Worm (Caenorhabditis elegans) whole organism, mixed stage, embryonic: ENCODE data around the gene C36E6.8.

Source experiments
- M03D4.4 ChIP-seq: sonication (generic microtip); optimal IDR thresholded peaks from 2 replicates; lab custom pipeline; 2017; ENCODE audit warnings: mild to moderate bottlenecking, missing genetic modification characterization, missing compliant biosample characterization
- bed-3 ChIP-seq: fragments of 200-800 bp; sonication (Bioruptor generic); optimal IDR thresholded peaks from 3 replicates; lab custom pipeline; 2018; ENCODE audit warnings: mild to moderate bottlenecking, missing genetic modification characterization, moderate library complexity, missing compliant biosample characterization
- blmp-1 ChIP-seq: fragments of 150-350 bp; optimal IDR thresholded peaks from 2 replicates; lab custom pipeline; 2014; ENCODE audit warnings: missing biosample characterization, missing genetic modification characterization
- ceh-39 ChIP-seq: fragments of 150-350 bp; optimal IDR thresholded peaks from 2 replicates; lab custom pipeline; 2014; ENCODE audit warnings: missing biosample characterization, missing genetic modification characterization
- ceh-43 ChIP-seq: fragments of 200-800 bp; sonication (Bioruptor generic); optimal IDR thresholded peaks from 2 replicates; lab custom pipeline; 2018; ENCODE audit warnings: mild to moderate bottlenecking, missing genetic modification characterization, moderate library complexity, missing compliant biosample characterization
- ceh-83 ChIP-seq: fragments of 200-800 bp; sonication (Bioruptor generic); optimal IDR thresholded peaks from 2 replicates; lab custom pipeline; 2018; ENCODE audit warnings: mild to moderate bottlenecking, missing genetic modification characterization, missing compliant biosample characterization
- ces-1 ChIP-seq: fragments of 150-350 bp; optimal IDR thresholded peaks from 2 replicates; lab custom pipeline; 2014; ENCODE audit warnings: missing biosample characterization, missing genetic modification reagents, missing genetic modification characterization
- cnd-1 ChIP-seq: fragments of 200-800 bp; sonication (Bioruptor generic); optimal IDR thresholded peaks from 2 replicates; lab custom pipeline; 2018; ENCODE audit warnings: mild to moderate bottlenecking, missing genetic modification characterization, missing compliant biosample characterization
- drap-1 ChIP-seq: fragments of 200-800 bp; sonication (Bioruptor generic); optimal IDR thresholded peaks from 3 replicates; lab custom pipeline; 2018; ENCODE audit warnings: mild to moderate bottlenecking, missing genetic modification characterization, missing compliant biosample characterization
- elt-1 ChIP-seq: sonication (generic microtip); optimal IDR thresholded peaks from 2 replicates; lab custom pipeline; 2017; ENCODE audit warnings: missing genetic modification characterization, mild to moderate bottlenecking, missing compliant biosample characterization, antibody characterized with exemption, moderate library complexity, borderline replicate concordance; ENCODE audit not compliant: insufficient read depth
- flh-1 ChIP-seq: fragments of 200-800 bp; sonication (Bioruptor generic); optimal IDR thresholded peaks from 2 replicates; lab custom pipeline; 2018; ENCODE audit warnings: mild to moderate bottlenecking, missing genetic modification characterization, moderate library complexity, missing compliant biosample characterization
- ham-2 ChIP-seq: fragments of 200-800 bp; sonication (Bioruptor generic); optimal IDR thresholded peaks from 2 replicates; lab custom pipeline; 2018; ENCODE audit warnings: mild to moderate bottlenecking, missing genetic modification characterization, missing compliant biosample characterization
- hlh-1 ChIP-seq: fragments of 150-350 bp; optimal IDR thresholded peaks from 2 replicates; lab custom pipeline; 2014; ENCODE audit warnings: missing biosample characterization, missing genetic modification reagents, missing genetic modification characterization
- lin-13 ChIP-seq: fragments of 150-350 bp; optimal IDR thresholded peaks from 2 replicates; lab custom pipeline; 2014; ENCODE audit warnings: missing biosample characterization, missing genetic modification characterization
- lin-32 ChIP-seq: fragments of 200-800 bp; sonication (Bioruptor generic); optimal IDR thresholded peaks from 2 replicates; lab custom pipeline; 2018; ENCODE audit warnings: mild to moderate bottlenecking, missing genetic modification characterization, missing compliant biosample characterization
- lsy-2 ChIP-seq: fragments of 150-350 bp; optimal IDR thresholded peaks from 2 replicates; lab custom pipeline; 2014; ENCODE audit warnings: missing biosample characterization, missing genetic modification characterization
- mab-5 ChIP-seq: fragments of 150-350 bp; optimal IDR thresholded peaks from 2 replicates; lab custom pipeline; 2014; ENCODE audit warnings: missing biosample characterization, missing genetic modification characterization
- mep-1 ChIP-seq: fragments of 150-350 bp; optimal IDR thresholded peaks from 2 replicates; lab custom pipeline; 2017; ENCODE audit warnings: missing biosample characterization, missing genetic modification reagents, missing genetic modification characterization, inconsistent platforms
- mls-2 ChIP-seq: sonication (generic microtip); optimal IDR thresholded peaks from 2 replicates; lab custom pipeline; 2016; ENCODE audit warnings: mild to moderate bottlenecking, missing genetic modification characterization, moderate library complexity, missing compliant biosample characterization
- nhr-12 ChIP-seq: fragments of 150-350 bp; optimal IDR thresholded peaks from 2 replicates; lab custom pipeline; 2014; ENCODE audit warnings: missing biosample characterization, missing genetic modification characterization
- nhr-237 ChIP-seq: fragments of 150-350 bp; optimal IDR thresholded peaks from 2 replicates; lab custom pipeline; 2014; ENCODE audit warnings: missing biosample characterization, missing genetic modification characterization
- nhr-28 ChIP-seq: fragments of 150-350 bp; optimal IDR thresholded peaks from 2 replicates; lab custom pipeline; 2014; ENCODE audit warnings: missing biosample characterization, missing genetic modification characterization
- nhr-76 ChIP-seq: sonication (generic microtip); optimal IDR thresholded peaks from 2 replicates; lab custom pipeline; 2017; ENCODE audit warnings: missing biosample characterization, missing genetic modification characterization
- pha-4 ChIP-seq: fragments of 150-350 bp; optimal IDR thresholded peaks from 2 replicates; lab custom pipeline; 2018; ENCODE audit warnings: missing biosample characterization, missing genetic modification reagents, missing genetic modification characterization
- sem-2 ChIP-seq: fragments of 200-800 bp; sonication (Bioruptor generic); optimal IDR thresholded peaks from 2 replicates; lab custom pipeline; 2018; ENCODE audit warnings: mild to moderate bottlenecking, missing genetic modification characterization, missing compliant biosample characterization
- sptf-1 ChIP-seq: sonication (generic microtip); optimal IDR thresholded peaks from 2 replicates; lab custom pipeline; 2017; ENCODE audit warnings: mild to moderate bottlenecking, missing genetic modification characterization, moderate library complexity, missing compliant biosample characterization
- tbx-8 ChIP-seq: fragments of 200-800 bp; sonication (Bioruptor generic); optimal IDR thresholded peaks from 2 replicates; lab custom pipeline; 2018; ENCODE audit warnings: mild to moderate bottlenecking, missing genetic modification characterization, moderate library complexity, missing compliant biosample characterization
- unc-120 ChIP-seq: sonication (generic microtip); optimal IDR thresholded peaks from 2 replicates; lab custom pipeline; 2017; ENCODE audit warnings: missing genetic modification characterization, missing compliant biosample characterization; ENCODE audit not compliant: poor library complexity, severe bottlenecking
- unc-39 ChIP-seq: fragments of 150-350 bp; optimal IDR thresholded peaks from 2 replicates; lab custom pipeline; 2014; ENCODE audit warnings: missing biosample characterization, missing genetic modification characterization
- unc-62 ChIP-seq: fragments of 150-350 bp; optimal IDR thresholded peaks from 2 replicates; lab custom pipeline; 2014; ENCODE audit warnings: missing biosample characterization, missing genetic modification reagents, missing genetic modification characterization
- zip-8 ChIP-seq: fragments of 150-350 bp; optimal IDR thresholded peaks from 2 replicates; lab custom pipeline; 2014; ENCODE audit warnings: missing biosample characterization, missing genetic modification characterization
- ztf-11 ChIP-seq: fragments of 150-350 bp; optimal IDR thresholded peaks from 2 replicates; lab custom pipeline; 2014; ENCODE audit warnings: missing biosample characterization, missing genetic modification characterization

The C36E6.8 gene

ce11 chrX:17396456-17396855 lies 42.0 kb upstream of the C36E6.8 start, which contains the start of the genes vap-1 and F11C7.2:
Gene vap-1, minus strand, starts transcription at chrX:17396556.
Gene F11C7.2, plus strand, starts transcription at chrX:17396814.
- no peak for TF ChIP-seq mab-5 (tag; lab: Kevin White, UChicago)
- no peak for TF ChIP-seq ztf-11 (tag; lab: Kevin White, UChicago)
- no peak for TF ChIP-seq tbx-8 (GFP tag; lab: Kevin White, UChicago)
- TF ChIP-seq lin-13 (tag; lab: Kevin White, UChicago): no peak
- no peak for TF ChIP-seq mep-1 (tag; lab: Kevin White, UChicago)
- no peak for TF ChIP-seq elt-1
- TF ChIP-seq nhr-12 (tag; lab: Kevin White, UChicago): no peak
- TF ChIP-seq M03D4.4 (tag; lab: Kevin White, UChicago): no peak
- TF ChIP-seq pha-4 (tag; lab: Kevin White, UChicago): no peak
- no peak for TF ChIP-seq sptf-1 (tag; lab: Kevin White, UChicago)
- TF ChIP-seq lsy-2 (tag; lab: Kevin White, UChicago): no peak
- TF ChIP-seq ham-2: no peak
- TF ChIP-seq unc-39 (tag; lab: Kevin White, UChicago): no peak
- TF ChIP-seq ceh-83 (GFP tag; lab: Kevin White, UChicago): no peak
- no peak for TF ChIP-seq unc-62 (GFP tag; lab: Kevin White, UChicago)
- TF ChIP-seq sem-2: no peak

ce11 chrX:17398293-17398692 lies 40.2 kb upstream of the C36E6.8 start, which contains the start of gene F11C7.7:
Gene F11C7.7, plus strand, starts transcription at chrX:17398593.
- no peak for TF ChIP-seq ham-2
- no peak for TF ChIP-seq ceh-83 (GFP tag; lab: Kevin White, UChicago)
- TF ChIP-seq sem-2: no peak
- TF ChIP-seq mep-1 (tag; lab: Kevin White, UChicago): no peak

- TF ChIP-seq nhr-28 (tag; lab: Kevin White, UChicago): no peak
- TF ChIP-seq M03D4.4 (tag; lab: Kevin White, UChicago): no peak
- no peak for TF ChIP-seq unc-62 (GFP tag; lab: Kevin White, UChicago)
- TF ChIP-seq ztf-11 (tag; lab: Kevin White, UChicago): no peak
- TF ChIP-seq nhr-12 (tag; lab: Kevin White, UChicago): no peak
- no peak for TF ChIP-seq tbx-8 (GFP tag; lab: Kevin White, UChicago)
- no peak for TF ChIP-seq elt-1
- no peak for TF ChIP-seq bed-3 (GFP tag; lab: Kevin White, UChicago)
- no peak for TF ChIP-seq mab-5 (tag; lab: Kevin White, UChicago)
- TF ChIP-seq drap-1 (GFP tag; lab: Kevin White, UChicago): no peak
- TF ChIP-seq mep-1 (tag; lab: Kevin White, UChicago): no peak
- no peak for TF ChIP-seq ceh-43 (GFP tag; lab: Kevin White, UChicago)
- no peak for TF ChIP-seq blmp-1 (tag; lab: Kevin White, UChicago)
- TF ChIP-seq cnd-1 (tag; lab: Kevin White, UChicago): no peak
- TF ChIP-seq, all 35 proteins: peak for 0
Observed at ce11 chrX:17400425-17400824, 38.1 kb upstream of the C36E6.8 start.

- TF ChIP-seq nhr-12 (tag; lab: Kevin White, UChicago) (no peak), sem-2 (no peak), hlh-1 (no peak), M03D4.4 (tag; lab: Kevin White, UChicago) (no peak), ceh-39 (tag; lab: Kevin White, UChicago) (no peak), ham-2 (no peak), pha-4 (tag; lab: Kevin White, UChicago) (no peak), mls-2 (no peak), ztf-11 (tag; lab: Kevin White, UChicago) (no peak), nhr-237 (no peak), zip-8 (tag; lab: Kevin White, UChicago) (no peak), ceh-83 (GFP tag; lab: Kevin White, UChicago) (no peak), unc-62 (GFP tag; lab: Kevin White, UChicago) (no peak), ces-1 (GFP tag; lab: Kevin White, UChicago) (no peak), unc-120 (no peak), unc-39 (tag; lab: Kevin White, UChicago) (no peak), lsy-2 (tag; lab: Kevin White, UChicago) (no peak), nhr-76 (tag; lab: Kevin White, UChicago) (no peak)
Observed at ce11 chrX:17401264-17401663, 37.2 kb upstream of the C36E6.8 start, which contains the start of gene F11C7.6. Gene F11C7.6, plus strand, starts transcription at chrX:17401564.

ce11 chrX:17403058-17403457 lies 35.4 kb upstream of the C36E6.8 start:
- no peak for TF ChIP-seq tbx-8 (GFP tag; lab: Kevin White, UChicago)
- TF ChIP-seq ceh-43 (GFP tag; lab: Kevin White, UChicago): no peak
- no peak for TF ChIP-seq unc-62 (GFP tag; lab: Kevin White, UChicago)
- TF ChIP-seq pha-4 (tag; lab: Kevin White, UChicago): no peak
- TF ChIP-seq M03D4.4 (tag; lab: Kevin White, UChicago): no peak
- no peak for TF ChIP-seq drap-1 (GFP tag; lab: Kevin White, UChicago)
- TF ChIP-seq nhr-12 (tag; lab: Kevin White, UChicago): no peak
- no peak for TF ChIP-seq nhr-28 (tag; lab: Kevin White, UChicago)
- no peak for TF ChIP-seq sem-2
- TF ChIP-seq flh-1: no peak
- TF ChIP-seq ces-1 (GFP tag; lab: Kevin White, UChicago): no peak
- TF ChIP-seq lin-32 (GFP tag; lab: Kevin White, UChicago): no peak
- no peak for TF ChIP-seq elt-1
